Worm (Caenorhabditis elegans) whole organism, L4 larva: ENCODE measurements around the gene F13B12.1.
A peak's percentile ranks its signal among the peaks of the same experiment; 100 is the strongest.

Source experiments
- jun-1 ChIP-seq: fragments of 150-350 bp; optimal IDR thresholded peaks from 2 replicates; lab custom pipeline; 2014; ENCODE audit warnings: missing biosample characterization, missing genetic modification reagents, missing genetic modification characterization
- nhr-237 ChIP-seq: sonication (generic microtip); optimal IDR thresholded peaks from 2 replicates; lab custom pipeline; 2017; ENCODE audit warnings: missing biosample characterization, missing genetic modification characterization
- pqm-1 ChIP-seq: sonication (generic microtip); optimal IDR thresholded peaks from 2 replicates; lab custom pipeline; 2017; ENCODE audit warnings: missing biosample characterization, missing genetic modification characterization

DNA sequence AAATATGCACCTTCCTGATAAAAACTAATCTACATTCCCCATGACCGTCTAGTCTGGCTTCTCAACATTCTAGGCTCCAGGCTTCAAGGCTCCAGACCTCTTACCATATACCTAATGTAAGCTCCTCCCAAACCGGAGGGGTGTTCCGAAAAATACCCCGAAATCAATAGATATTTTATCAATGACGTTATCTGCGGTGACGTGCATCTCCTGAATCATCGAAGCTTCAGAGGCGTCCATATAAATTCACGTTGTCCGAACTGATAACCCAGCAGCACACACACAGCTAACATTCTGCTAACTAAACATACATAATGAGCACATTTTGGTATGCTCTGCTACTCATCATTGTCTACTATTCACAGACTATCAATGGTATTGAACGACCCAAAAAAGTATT, 45.1 kb upstream of the F13B12.1 start, which contains the start of gene ugt-44:
- no peak for TF ChIP-seq nhr-237 (tag; lab: Kevin White, UChicago)
- peak; percentile 6 for TF ChIP-seq jun-1
- TF ChIP-seq pqm-1 (tag; lab: Kevin White, UChicago) = peak; percentile 51
